Worm (Caenorhabditis elegans): ENCODE results near the gene C36B7.1.

C36B7.1 gene

ce11 chrX:7068400-7068799 is 44.3 kb upstream of the C36B7.1 start, which contains the start of gene pdi-6 (continued):
- TF ChIP-seq ceh-45 (GFP tag; IDR thresholded peaks at IDR 0.05) (no peak), hlh-13 (GFP tag; optimal IDR thresholded peaks at IDR 0.05) (no peak), F13H6.1 (tag; optimal IDR thresholded peaks at IDR 0.05) (peak; percentile 47), hlh-30 (tag; optimal IDR thresholded peaks at IDR 0.05; ENCODE audit: insufficient read depth) (peak; percentile 63), npax-4 (tag; optimal IDR thresholded peaks at IDR 0.05) (no peak), ceh-24 (tag; optimal IDR thresholded peaks at IDR 0.05) (no peak), hlh-15 (tag; optimal IDR thresholded peaks at IDR 0.05) (no peak), dve-1 (tag; optimal IDR thresholded peaks at IDR 0.05) (peak; percentile 48), pha-4 (tag; optimal IDR thresholded peaks at IDR 0.05) (no peak), ceh-30 (tag; optimal IDR thresholded peaks at IDR 0.05) (no peak), lin-11 (tag; optimal IDR thresholded peaks at IDR 0.05) (no peak), elt-4 (tag; optimal IDR thresholded peaks at IDR 0.05) (no peak), ceh-14 (tag; optimal IDR thresholded peaks at IDR 0.05) (peak; percentile 25), pag-3 (tag; optimal IDR thresholded peaks at IDR 0.05; ENCODE audit: borderline replicate concordance) (no peak), nhr-11 (tag; optimal IDR thresholded peaks at IDR 0.05) (no peak), ets-4 (tag; optimal IDR thresholded peaks at IDR 0.05) (peak; percentile 76), unc-42 (tag; optimal IDR thresholded peaks at IDR 0.05) (peak; percentile 68), pros-1 (tag; optimal IDR thresholded peaks at IDR 0.05) (no peak), elt-2 (tag; optimal IDR thresholded peaks at IDR 0.05) (peak; percentile 60), ceh-48 (tag; optimal IDR thresholded peaks at IDR 0.05) (no peak), che-1 (tag; optimal IDR thresholded peaks at IDR 0.05) (no peak), pqm-1 (tag; optimal IDR thresholded peaks at IDR 0.05) (peak; percentile 27), odd-2 (tag; optimal IDR thresholded peaks at IDR 0.05) (no peak), syd-9 (tag; optimal IDR thresholded peaks at IDR 0.05) (no peak), tbx-7 (tag; optimal IDR thresholded peaks at IDR 0.05) (peak; percentile 59), unc-55 (GFP tag; optimal IDR thresholded peaks at IDR 0.05) (no peak), pha-2 (tag; optimal IDR thresholded peaks at IDR 0.05) (no peak), ceh-34 (tag; optimal IDR thresholded peaks at IDR 0.05) (peak; percentile 67), madf-2 (tag; optimal IDR thresholded peaks at IDR 0.05) (no peak), Y22D7AL.16 (tag; optimal IDR thresholded peaks at IDR 0.05) (no peak), fax-1 (tag; optimal IDR thresholded peaks at IDR 0.05) (peak; percentile 20), gmeb-2 (tag; optimal IDR thresholded peaks at IDR 0.05) (no peak), ama-1 (optimal IDR thresholded peaks at IDR 0.05) (no peak), hlh-6 (tag; optimal IDR thresholded peaks at IDR 0.05) (no peak), C08G9.2 (tag; optimal IDR thresholded peaks at IDR 0.05) (peak; percentile 80), K02D7.2 (tag; optimal IDR thresholded peaks at IDR 0.05) (no peak), ceh-22 (tag; optimal IDR thresholded peaks at IDR 0.05) (no peak), nhr-232 (tag; optimal IDR thresholded peaks at IDR 0.05) (no peak), fkh-10 (GFP tag; optimal IDR thresholded peaks at IDR 0.05) (no peak), T23F11.4 (GFP tag; optimal IDR thresholded peaks at IDR 0.05) (no peak), dmd-4 (tag; optimal IDR thresholded peaks at IDR 0.05; ENCODE audit: borderline replicate concordance) (no peak), C38D4.7 (GFP tag; optimal IDR thresholded peaks at IDR 0.05) (no peak), mec-3 (tag; optimal IDR thresholded peaks at IDR 0.05; ENCODE audit: borderline replicate concordance) (no peak), ceh-9 (tag; optimal IDR thresholded peaks at IDR 0.05) (no peak), ceh-18 (tag; optimal IDR thresholded peaks at IDR 0.05) (peak; percentile 42), unc-86 (tag; optimal IDR thresholded peaks at IDR 0.05) (no peak), ceh-31 (tag; optimal IDR thresholded peaks at IDR 0.05) (peak; percentile 94), K09A11.1 (tag; optimal IDR thresholded peaks at IDR 0.05; ENCODE audit: insufficient read depth) (no peak), ceh-19 (GFP tag; optimal IDR thresholded peaks at IDR 0.05) (no peak), zip-5 (tag; optimal IDR thresholded peaks at IDR 0.05) (peak; percentile 17)
